Worm (Caenorhabditis elegans) whole organism, early embryonic: ENCODE results near the gene ZC132.11.

Source experiments
- F13C5.2 ChIP-seq: sonication (generic microtip); optimal IDR thresholded peaks from 2 replicates; lab custom pipeline; 2017; ENCODE audit warnings: mild to moderate bottlenecking, missing genetic modification characterization, inconsistent platforms, missing compliant biosample characterization
- ama-1 ChIP-seq: fragments of 150-350 bp; optimal IDR thresholded peaks from 2 replicates; lab custom pipeline; 2014

- TF ChIP-seq F13C5.2 = no peak
- TF ChIP-seq ama-1 (lab: Kevin White, UChicago) = no peak
Measured at ce11 chrV:4298579-4298978, at the start of gene ZC132.11.
